Fruit fly (Drosophila melanogaster): ENCODE data around the gene CG14811.

The CG14811 gene

dm6 chrX:1846386-1846785 lies 24.2 kb upstream of the CG14811 start:
- peak; percentile 65 for TF ChIP-seq Med (GFP tag)
- no peak for TF ChIP-seq crp (GFP tag; optimal IDR thresholded peaks at IDR 0.05)
- TF ChIP-seq crol (GFP tag; IDR thresholded peaks at IDR 0.05): 0 out of 2 replicates have a peak, but pooled peaks have one; percentile 14

- TF ChIP-seq MBD-R2 (GFP tag; IDR thresholded peaks at IDR 0.05) (peak; percentile 26; the same call in 1 of the 2 replicates), twi (tag; optimal IDR thresholded peaks at IDR 0.05) (no peak), CG11696 (GFP tag; IDR thresholded peaks at IDR 0.05) (no peak), pzg (GFP tag; optimal IDR thresholded peaks at IDR 0.05) (no peak), salm (tag; optimal IDR thresholded peaks at IDR 0.05) (no peak), trh (GFP tag; optimal IDR thresholded peaks at IDR 0.05) (peak; percentile 24), gcm (GFP tag; optimal IDR thresholded peaks at IDR 0.05) (no peak), stwl (tag; optimal IDR thresholded peaks at IDR 0.05) (no peak), CG10366 (GFP tag; IDR thresholded peaks at IDR 0.05) (peak; percentile 21; the same call in 1 of the 2 replicates), H2.0 (GFP tag; IDR thresholded peaks at IDR 0.05) (no peak), Lpt (GFP tag; optimal IDR thresholded peaks at IDR 0.05) (no peak), en (GFP tag; optimal IDR thresholded peaks at IDR 0.05) (peak; percentile 48), tll (GFP tag; optimal IDR thresholded peaks at IDR 0.05) (no peak), grau (tag; optimal IDR thresholded peaks at IDR 0.05) (peak; percentile 12), Bgb (GFP tag; IDR thresholded peaks at IDR 0.05; ENCODE audit: partially characterized antibody) (no peak), CG3847 (GFP tag; IDR thresholded peaks at IDR 0.05) (peak; percentile 23; the same call in 1 of the 2 replicates), gsb (GFP tag; IDR thresholded peaks at IDR 0.05) (peak; percentile 49; the same call in 1 of the 2 replicates), CG4617 (GFP tag; optimal IDR thresholded peaks at IDR 0.05; ENCODE audit: borderline replicate concordance) (no peak), sr (GFP tag; IDR thresholded peaks at IDR 0.05) (peak; percentile 72), D19B (GFP tag; optimal IDR thresholded peaks at IDR 0.05) (no peak), CG7839 (tag; optimal IDR thresholded peaks at IDR 0.05) (no peak), gfzf (GFP tag; optimal IDR thresholded peaks at IDR 0.05) (no peak), CG13424 (tag; optimal IDR thresholded peaks at IDR 0.05) (no peak), CG10267 (tag; optimal IDR thresholded peaks at IDR 0.05) (no peak), dmrt11E (tag; optimal IDR thresholded peaks at IDR 0.05) (peak; percentile 23), lola (GFP tag; optimal IDR thresholded peaks at IDR 0.05) (no peak), gsb-n (tag; optimal IDR thresholded peaks at IDR 0.05) (peak; percentile 34), pb (GFP tag; optimal IDR thresholded peaks at IDR 0.05) (no peak), C15 (GFP tag; IDR thresholded peaks at IDR 0.05) (no peak), cato (GFP tag; optimal IDR thresholded peaks at IDR 0.05; ENCODE audit: borderline replicate concordance) (no peak), CHES-1-like (GFP tag; optimal IDR thresholded peaks at IDR 0.05) (peak; percentile 57), CG2120 (GFP tag; optimal IDR thresholded peaks at IDR 0.05) (peak; percentile 78), CG14050 (GFP tag; IDR thresholded peaks at IDR 0.05) (0 out of 3 replicates have a peak, but pooled peaks have one; percentile 17), CG13624 (GFP tag; optimal IDR thresholded peaks at IDR 0.05) (peak; percentile 28), CG30431 (GFP tag; optimal IDR thresholded peaks at IDR 0.05) (no peak), CG6654 (GFP tag; optimal IDR thresholded peaks at IDR 0.05) (no peak), CG18262 (tag; optimal IDR thresholded peaks at IDR 0.05) (peak; percentile 11), CG10959 (GFP tag; IDR thresholded peaks at IDR 0.05) (no peak), zen (tag; optimal IDR thresholded peaks at IDR 0.05) (no peak), CG9876 (GFP tag; optimal IDR thresholded peaks at IDR 0.05) (peak; percentile 36), phol (tag; optimal IDR thresholded peaks at IDR 0.05) (no peak), ewg (GFP tag; optimal IDR thresholded peaks at IDR 0.05) (peak; percentile 15), CG5953 (GFP tag; IDR thresholded peaks at IDR 0.05) (0 out of 2 replicates have a peak, but pooled peaks have one; percentile 31), Dp (GFP tag; optimal IDR thresholded peaks at IDR 0.05) (no peak), ERR (GFP tag; optimal IDR thresholded peaks at IDR 0.05) (peak; percentile 11)
These were observed 23.3 kb upstream of the CG14811 start for dm6 chrX:1845413-1845951.
